Fruit fly (Drosophila melanogaster) whole organism, embryonic: ENCODE data around the gene CG5853.
A peak's percentile ranks its signal among the peaks of the same experiment; 100 is the strongest.

ENCODE experiments used
- CG10462 ChIP-seq: fragments of 200-800 bp; sonication (Bioruptor generic); optimal IDR thresholded peaks from 2 replicates; lab custom pipeline; 2016; ENCODE audit warnings: missing biosample characterization, missing genetic modification characterization
- CG10959 ChIP-seq: fragments of 200-800 bp; sonication (Bioruptor generic); IDR thresholded peaks from 2 replicates; pipeline ENCODE4 v1.3.6; 2022; ENCODE audit warnings: missing biosample characterization, missing genetic modification characterization
- CG11504 ChIP-seq: fragments of 200-800 bp; sonication (Bioruptor generic); optimal IDR thresholded peaks from 3 replicates; lab custom pipeline; 2019; ENCODE audit warnings: missing biosample characterization, mild to moderate bottlenecking, missing genetic modification characterization, moderate library complexity
- CG12155 ChIP-seq: fragments of 200-800 bp; sonication (Bioruptor generic); optimal IDR thresholded peaks from 3 replicates; lab custom pipeline; 2016; ENCODE audit warnings: missing biosample characterization, missing genetic modification characterization
- CG15696 ChIP-seq: fragments of 200-800 bp; sonication (Bioruptor generic); optimal IDR thresholded peaks from 2 replicates; lab custom pipeline; 2019; ENCODE audit warnings: missing biosample characterization, mild to moderate bottlenecking, missing genetic modification characterization, moderate library complexity
- CG1603 ChIP-seq: fragments of 200-800 bp; sonication (Bioruptor generic); optimal IDR thresholded peaks from 2 replicates; lab custom pipeline; 2019; ENCODE audit warnings: missing biosample characterization, mild to moderate bottlenecking, missing genetic modification characterization, moderate library complexity
- CG18619 ChIP-seq: fragments of 200-800 bp; sonication (Bioruptor generic); optimal IDR thresholded peaks from 3 replicates; lab custom pipeline; 2017; ENCODE audit warnings: missing biosample characterization, mild to moderate bottlenecking, missing genetic modification characterization
- CG2202 ChIP-seq: fragments of 200-800 bp; sonication (Bioruptor generic); optimal IDR thresholded peaks from 2 replicates; lab custom pipeline; 2018; ENCODE audit warnings: missing biosample characterization, mild to moderate bottlenecking, missing genetic modification characterization
- CG3407 ChIP-seq: fragments of 200-800 bp; sonication (Bioruptor generic); optimal IDR thresholded peaks from 2 replicates; lab custom pipeline; 2018; ENCODE audit warnings: missing biosample characterization, mild to moderate bottlenecking, missing genetic modification characterization
- CG5245 ChIP-seq: fragments of 200-800 bp; sonication (Bioruptor generic); optimal IDR thresholded peaks from 3 replicates; lab custom pipeline; 2016; ENCODE audit warnings: missing biosample characterization, missing genetic modification characterization
- CG6689 ChIP-seq: fragments of 200-800 bp; sonication (Bioruptor generic); IDR thresholded peaks from 2 replicates; pipeline ENCODE4 v1.3.6; 2022; ENCODE audit warnings: missing biosample characterization, missing genetic modification characterization
- CG6854 ChIP-seq: fragments of 200-800 bp; sonication (Bioruptor generic); optimal IDR thresholded peaks from 3 replicates; lab custom pipeline; 2017; ENCODE audit warnings: missing biosample characterization, mild to moderate bottlenecking, missing genetic modification characterization
- CG7963 ChIP-seq: fragments of 200-800 bp; sonication (Bioruptor generic); IDR thresholded peaks from 3 replicates; pipeline ENCODE4 v1.3.6; 2022; ENCODE audit warnings: missing biosample characterization, missing genetic modification characterization; ENCODE audit not compliant: partially characterized antibody
- CG9215 ChIP-seq: fragments of 200-800 bp; sonication (Bioruptor generic); IDR thresholded peaks from 2 replicates; pipeline ENCODE4 v1.3.6; 2022; ENCODE audit warnings: missing biosample characterization, missing genetic modification characterization
- D19A ChIP-seq: fragments of 200-800 bp; optimal IDR thresholded peaks from 3 replicates; lab custom pipeline; 2019; ENCODE audit warnings: missing biosample characterization, mild to moderate bottlenecking, missing genetic modification characterization, moderate library complexity
- E2f2 ChIP-seq: fragments of 200-800 bp; sonication (Bioruptor generic); IDR thresholded peaks from 2 replicates; pipeline ENCODE4 v1.3.6; 2022; ENCODE audit warnings: missing biosample characterization, missing genetic modification characterization
- Elba2 ChIP-seq: fragments of 200-800 bp; sonication (Bioruptor generic); optimal IDR thresholded peaks from 3 replicates; lab custom pipeline; 2016; ENCODE audit warnings: missing biosample characterization, missing genetic modification characterization
- Ets97D ChIP-seq: fragments of 200-800 bp; sonication (Bioruptor generic); optimal IDR thresholded peaks from 3 replicates; lab custom pipeline; 2016; ENCODE audit warnings: missing biosample characterization, missing genetic modification characterization
- H15 ChIP-seq: fragments of 200-800 bp; sonication (Bioruptor generic); IDR thresholded peaks from 3 replicates; pipeline ENCODE4 v1.3.6; 2022; ENCODE audit warnings: missing biosample characterization, missing genetic modification characterization
- Hsf ChIP-seq: fragments of 200-800 bp; sonication (Bioruptor generic); optimal IDR thresholded peaks from 3 replicates; lab custom pipeline; 2016; ENCODE audit warnings: missing biosample characterization, missing genetic modification characterization
- Lpt ChIP-seq: fragments of >200 bp; optimal IDR thresholded peaks from 2 replicates; lab custom pipeline; 2018; ENCODE audit warnings: missing biosample characterization, missing genetic modification characterization
- Neu2 ChIP-seq: fragments of 200-800 bp; sonication (Bioruptor generic); optimal IDR thresholded peaks from 3 replicates; lab custom pipeline; 2016; ENCODE audit warnings: missing biosample characterization, missing genetic modification characterization, borderline replicate concordance
- NfI ChIP-seq: fragments of 200-800 bp; sonication (Bioruptor generic); optimal IDR thresholded peaks from 3 replicates; lab custom pipeline; 2018; ENCODE audit warnings: missing biosample characterization, mild to moderate bottlenecking, missing genetic modification characterization, moderate library complexity
- Oli ChIP-seq: fragments of 200-800 bp; sonication (Bioruptor generic); optimal IDR thresholded peaks from 2 replicates; lab custom pipeline; 2018; ENCODE audit warnings: missing biosample characterization, mild to moderate bottlenecking, missing genetic modification characterization, moderate library complexity
- Sry-δ ChIP-seq: fragments of 200-800 bp; sonication (Bioruptor generic); optimal IDR thresholded peaks from 2 replicates; lab custom pipeline; 2016; ENCODE audit warnings: missing biosample characterization, missing genetic modification characterization
- Tbp ChIP-seq: fragments of >200 bp; optimal IDR thresholded peaks from 2 replicates; lab custom pipeline; 2018; ENCODE audit warnings: missing biosample characterization, missing genetic modification characterization
- Xbp1 ChIP-seq: fragments of 200-800 bp; sonication (Bioruptor generic); optimal IDR thresholded peaks from 3 replicates; lab custom pipeline; 2016; ENCODE audit warnings: missing biosample characterization, mild to moderate bottlenecking, missing genetic modification characterization
- YL-1 ChIP-seq: fragments of 200-800 bp; sonication (Bioruptor generic); optimal IDR thresholded peaks from 3 replicates; lab custom pipeline; 2017; ENCODE audit warnings: missing biosample characterization, mild to moderate bottlenecking, missing genetic modification characterization
- bsh ChIP-seq, 2 experiments: fragments of 200-800 bp; sonication (Bioruptor generic); optimal IDR thresholded peaks; 2 replicates each; lab custom pipeline; 2017 to 2018; ENCODE audit warnings: mild to moderate bottlenecking in 2 of 2, missing biosample characterization in 2 of 2, missing genetic modification characterization in 2 of 2, moderate library complexity in 1 of 2
- chn ChIP-seq: fragments of 200-800 bp; sonication (Bioruptor generic); optimal IDR thresholded peaks from 2 replicates; lab custom pipeline; 2016; ENCODE audit warnings: missing biosample characterization, missing genetic modification characterization
- crc ChIP-seq: fragments of 200-800 bp; sonication (Bioruptor generic); optimal IDR thresholded peaks from 2 replicates; lab custom pipeline; 2016; ENCODE audit warnings: missing biosample characterization, missing genetic modification characterization
- dimm ChIP-seq: fragments of 200-800 bp; sonication (Bioruptor generic); IDR thresholded peaks from 2 replicates; pipeline ENCODE4 v1.3.6; 2022; ENCODE audit warnings: missing biosample characterization, missing genetic modification characterization
- dmrt11E ChIP-seq: fragments of 200-800 bp; sonication (Bioruptor generic); optimal IDR thresholded peaks from 3 replicates; lab custom pipeline; 2018; ENCODE audit warnings: missing biosample characterization, mild to moderate bottlenecking, missing genetic modification characterization, moderate library complexity
- emc ChIP-seq: fragments of 200-800 bp; sonication (Bioruptor generic); optimal IDR thresholded peaks from 2 replicates; lab custom pipeline; 2016; ENCODE audit warnings: missing biosample characterization, missing genetic modification characterization
- gce ChIP-seq: fragments of 200-800 bp; sonication (Bioruptor generic); IDR thresholded peaks from 3 replicates; pipeline ENCODE4 v1.3.6; 2022; ENCODE audit warnings: missing biosample characterization, missing genetic modification characterization
- gt ChIP-seq: fragments of 200-800 bp; sonication (Bioruptor generic); IDR thresholded peaks from 2 replicates; pipeline ENCODE4 v1.3.6; 2022; ENCODE audit warnings: missing biosample characterization, missing genetic modification characterization
- kay ChIP-seq: fragments of 200-800 bp; sonication (Bioruptor generic); optimal IDR thresholded peaks from 2 replicates; lab custom pipeline; 2016; ENCODE audit warnings: missing biosample characterization, missing genetic modification characterization
- lilli ChIP-seq: fragments of 200-800 bp; sonication (Bioruptor generic); optimal IDR thresholded peaks from 3 replicates; lab custom pipeline; 2016; ENCODE audit warnings: missing biosample characterization, missing genetic modification characterization
- lmd ChIP-seq: fragments of 200-800 bp; sonication (Bioruptor generic); IDR thresholded peaks from 2 replicates; pipeline ENCODE4 v1.3.6; 2022; ENCODE audit warnings: missing biosample characterization, missing genetic modification characterization
- lola ChIP-seq, 3 experiments: fragments of >200 bp in 2 of 3; fragments of 200-800 bp in 1 of 3; sonication (Bioruptor generic) in 1 of 3; optimal IDR thresholded peaks; 2 replicates each; lab custom pipeline; 2017 to 2019; ENCODE audit warnings: missing biosample characterization in 3 of 3, missing genetic modification characterization in 3 of 3, mild to moderate bottlenecking in 1 of 3, moderate library complexity in 1 of 3
- mld ChIP-seq: fragments of 200-800 bp; sonication (Bioruptor generic); IDR thresholded peaks from 3 replicates; pipeline ENCODE4 v1.3.6; 2022; ENCODE audit warnings: missing biosample characterization, missing genetic modification characterization; ENCODE audit not compliant: partially characterized antibody
- nerfin-1 ChIP-seq: fragments of 200-800 bp; sonication (Bioruptor generic); optimal IDR thresholded peaks from 3 replicates; lab custom pipeline; 2019; ENCODE audit warnings: missing biosample characterization, mild to moderate bottlenecking, missing genetic modification characterization, moderate library complexity
- nom ChIP-seq: fragments of 200-800 bp; sonication (Bioruptor generic); optimal IDR thresholded peaks from 2 replicates; lab custom pipeline; 2017; ENCODE audit warnings: missing biosample characterization, missing genetic modification characterization, mild to moderate bottlenecking, moderate library complexity, missing genetic modification reagents
- pb ChIP-seq: fragments of 200-800 bp; sonication (Bioruptor generic); optimal IDR thresholded peaks from 3 replicates; lab custom pipeline; 2016; ENCODE audit warnings: missing biosample characterization, missing genetic modification characterization
- phol ChIP-seq: fragments of 200-800 bp; sonication (Bioruptor generic); optimal IDR thresholded peaks from 3 replicates; lab custom pipeline; 2018; ENCODE audit warnings: missing biosample characterization, mild to moderate bottlenecking, missing genetic modification characterization, moderate library complexity
- repo ChIP-seq: fragments of 200-800 bp; sonication (Bioruptor generic); optimal IDR thresholded peaks from 2 replicates; lab custom pipeline; 2016; ENCODE audit warnings: missing biosample characterization, missing genetic modification characterization
- schlank ChIP-seq: fragments of 200-800 bp; sonication (Bioruptor generic); optimal IDR thresholded peaks from 2 replicates; lab custom pipeline; 2018; ENCODE audit warnings: missing biosample characterization, mild to moderate bottlenecking, missing genetic modification characterization
- sens-2 ChIP-seq: fragments of 200-800 bp; sonication (Bioruptor generic); IDR thresholded peaks from 2 replicates; pipeline ENCODE4 v1.3.6; 2022; ENCODE audit warnings: missing biosample characterization, missing genetic modification characterization
- sima ChIP-seq: fragments of 200-800 bp; sonication (Bioruptor generic); optimal IDR thresholded peaks from 2 replicates; lab custom pipeline; 2016; ENCODE audit warnings: missing biosample characterization, missing genetic modification characterization
- sr ChIP-seq: fragments of 200-800 bp; sonication (Bioruptor generic); IDR thresholded peaks from 3 replicates; pipeline ENCODE4 v1.3.6; 2022; ENCODE audit warnings: missing biosample characterization, missing genetic modification characterization
- tin ChIP-seq: fragments of 200-800 bp; sonication (Bioruptor generic); optimal IDR thresholded peaks from 3 replicates; lab custom pipeline; 2016; ENCODE audit warnings: missing biosample characterization, missing genetic modification characterization
- twi ChIP-seq: fragments of 200-800 bp; optimal IDR thresholded peaks from 2 replicates; lab custom pipeline; 2019; ENCODE audit warnings: missing biosample characterization, mild to moderate bottlenecking, missing genetic modification characterization, moderate library complexity

The CG5853 gene

dm6 chr2L:9937908-9938307 is 9.5 kb downstream of the CG5853 start, which contains the start of gene Arglu1 (continued):
- TF ChIP-seq Neu2 (GFP tag; lab: Kevin White, UChicago) (no peak), Ets97D (GFP tag; lab: Kevin White, UChicago) (peak; percentile 37), Oli (tag; lab: Kevin White, UChicago) (no peak), E2f2 (GFP tag; lab: Robert Waterston, UW) (no peak), kay (GFP tag; lab: Kevin White, UChicago) (no peak), dmrt11E (tag; lab: Kevin White, UChicago) (no peak), Sry-δ (GFP tag; lab: Kevin White, UChicago) (peak; percentile 2), CG18619 (GFP tag; lab: Kevin White, UChicago) (no peak), dimm (GFP tag; lab: Robert Waterston, UW) (no peak), CG12155 (GFP tag; lab: Kevin White, UChicago) (no peak), CG1603 (tag; lab: Kevin White, UChicago) (no peak), gce (GFP tag; lab: Robert Waterston, UW) (no peak), tin (peak; percentile 22), CG6689 (GFP tag; lab: Robert Waterston, UW) (no peak), schlank (tag; lab: Kevin White, UChicago) (no peak), nerfin-1 (tag; lab: Kevin White, UChicago) (no peak), twi (tag; lab: Kevin White, UChicago) (no peak), lilli (peak; percentile 3), CG5245 (GFP tag; lab: Kevin White, UChicago) (no peak), NfI (GFP tag; lab: Kevin White, UChicago) (peak; percentile 26), CG11504 (tag; lab: Kevin White, UChicago) (no peak), Elba2 (GFP tag; lab: Kevin White, UChicago) (no peak), nom (GFP tag; lab: Kevin White, UChicago) (no peak), chn (GFP tag; lab: Kevin White, UChicago) (no peak), CG10462 (GFP tag; lab: Kevin White, UChicago) (no peak), crc (no peak), Hsf (no peak), CG10959 (no peak), repo (GFP tag; lab: Kevin White, UChicago) (no peak), sima (GFP tag; lab: Kevin White, UChicago) (no peak), mld (GFP tag; lab: Robert Waterston, UW) (no peak), Tbp (GFP tag; lab: Kevin White, UChicago) (no peak), lmd (GFP tag; lab: Robert Waterston, UW) (peak; percentile 26; the same call in 1 of the 2 replicates), lola (GFP tag; optimal IDR thresholded peaks at IDR 0.05; lab: Kevin White, UChicago) (no peak), sens-2 (no peak), pb (no peak), sr (no peak), CG9215 (GFP tag; lab: Robert Waterston, UW) (no peak), CG2202 (tag; lab: Kevin White, UChicago) (no peak), CG15696 (no peak), YL-1 (peak; percentile 55), CG6854 (GFP tag; lab: Kevin White, UChicago) (no peak), emc (no peak), Lpt (no peak), CG7963 (GFP tag; lab: Robert Waterston, UW) (no peak), bsh (GFP tag; optimal IDR thresholded peaks at IDR 0.05; lab: Kevin White, UChicago) (no peak), CG3407 (GFP tag; lab: Kevin White, UChicago) (no peak), D19A (tag; lab: Kevin White, UChicago) (no peak), Xbp1 (no peak), phol (no peak), gt (GFP tag; lab: Robert Waterston, UW) (no peak), H15 (GFP tag; lab: Robert Waterston, UW) (no peak)
